In the genomic region with DNA sequence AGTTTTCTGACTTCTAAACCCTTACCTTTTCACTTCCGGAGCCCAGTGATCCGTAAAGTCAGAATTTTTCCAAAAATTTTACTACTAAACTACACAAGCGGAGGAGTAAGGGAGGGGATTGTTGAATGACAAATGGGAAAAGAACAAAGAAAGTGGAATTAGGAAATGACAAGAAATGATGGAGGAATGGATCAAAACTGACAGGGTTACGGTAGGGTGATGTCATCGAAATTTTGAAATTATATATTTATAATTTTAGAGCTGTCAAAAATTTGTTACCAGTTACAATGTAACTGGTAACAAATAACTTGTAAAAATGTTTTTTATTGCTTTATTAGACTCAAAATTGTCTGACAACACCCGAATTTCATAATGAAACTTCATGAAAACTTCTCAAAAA, we compare ENCODE assay signal across 2 worm cellular contexts.
A peak's percentile ranks its signal among the peaks of the same experiment; 100 is the strongest.
TF ChIP-seq lines count a peak whose summit lies in the region.

No protein-coding gene starts in this region.

TF ChIP-seq in whole organism, L2 larva, 48 proteins besides CTCF, POLR2A, EP300 and RAD21:
- TF ChIP-seq zag-1 (tag; optimal IDR thresholded peaks at IDR 0.05; lab: Kevin White, UChicago) (no peak), unc-55 (GFP tag; optimal IDR thresholded peaks at IDR 0.05; lab: Kevin White, UChicago) (peak; percentile 52), mbf-1 (tag; optimal IDR thresholded peaks at IDR 0.05; lab: Kevin White, UChicago) (no peak), aly-2 (tag; optimal IDR thresholded peaks at IDR 0.05; lab: Kevin White, UChicago) (no peak), mab-5 (tag; optimal IDR thresholded peaks at IDR 0.05; lab: Kevin White, UChicago) (peak; percentile 65), sma-3 (GFP tag; optimal IDR thresholded peaks at IDR 0.05; lab: Kevin White, UChicago) (no peak), nhr-23 (tag; optimal IDR thresholded peaks at IDR 0.05; lab: Kevin White, UChicago) (no peak), lsy-2 (tag; optimal IDR thresholded peaks at IDR 0.05; lab: Kevin White, UChicago) (peak in 1 of 2 experiments; percentile 46)
TF ChIP-seq in whole organism, L2 larva: peak in this region for 3.

TF ChIP-seq in whole organism, L3 larva, 47 proteins besides CTCF, POLR2A, EP300 and RAD21:
- no peak for TF ChIP-seq skn-1 (tag; optimal IDR thresholded peaks at IDR 0.05; lab: Kevin White, UChicago)
- TF ChIP-seq unc-62 (GFP tag; optimal IDR thresholded peaks at IDR 0.05; lab: Kevin White, UChicago), result peak; percentile 6
- TF ChIP-seq fkh-10 (GFP tag; optimal IDR thresholded peaks at IDR 0.05; lab: Kevin White, UChicago), result no peak
